Fruit fly (Drosophila melanogaster) whole organism, embryonic: ENCODE data around the gene CG14406.

Experiments
- Atf-2 ChIP-seq: fragments of 200-800 bp; sonication (Bioruptor generic); optimal IDR thresholded peaks from 2 replicates; lab custom pipeline; 2016; ENCODE audit warnings: missing biosample characterization, missing genetic modification characterization
- CG11504 ChIP-seq: fragments of 200-800 bp; sonication (Bioruptor generic); optimal IDR thresholded peaks from 3 replicates; lab custom pipeline; 2019; ENCODE audit warnings: missing biosample characterization, mild to moderate bottlenecking, missing genetic modification characterization, moderate library complexity
- CG12071 ChIP-seq: fragments of 200-800 bp; sonication (Bioruptor generic); optimal IDR thresholded peaks from 3 replicates; lab custom pipeline; 2018; ENCODE audit warnings: missing biosample characterization, mild to moderate bottlenecking, missing genetic modification characterization
- CG1233 ChIP-seq: fragments of 200-800 bp; sonication (Bioruptor generic); optimal IDR thresholded peaks from 4 replicates; lab custom pipeline; 2018; ENCODE audit warnings: missing biosample characterization, mild to moderate bottlenecking, missing genetic modification characterization
- CG13287 ChIP-seq: fragments of 200-800 bp; sonication (Bioruptor generic); IDR thresholded peaks from 2 replicates; pipeline ENCODE4 v1.3.6; 2022; ENCODE audit warnings: missing biosample characterization, missing genetic modification characterization; ENCODE audit not compliant: partially characterized antibody
- CG14050 ChIP-seq: fragments of 200-800 bp; sonication (Bioruptor generic); IDR thresholded peaks from 3 replicates; pipeline ENCODE4 v1.3.6; 2022; ENCODE audit warnings: missing biosample characterization, missing genetic modification characterization
- CG16779 ChIP-seq: fragments of 200-800 bp; sonication (Bioruptor generic); IDR thresholded peaks from 2 replicates; pipeline ENCODE4 v1.3.6; 2022; ENCODE audit warnings: missing biosample characterization, missing genetic modification characterization
- CG17186 ChIP-seq: fragments of 200-800 bp; sonication (Bioruptor generic); optimal IDR thresholded peaks from 3 replicates; lab custom pipeline; 2017; ENCODE audit warnings: missing biosample characterization, missing genetic modification reagents, missing genetic modification characterization
- CG17328 ChIP-seq: fragments of 200-800 bp; sonication (Bioruptor generic); IDR thresholded peaks from 2 replicates; pipeline ENCODE4 v1.3.6; 2022; ENCODE audit warnings: missing biosample characterization, missing genetic modification characterization
- CG17361 ChIP-seq: fragments of 200-800 bp; sonication (Bioruptor generic); IDR thresholded peaks from 3 replicates; pipeline ENCODE4 v1.3.6; 2022; ENCODE audit warnings: missing biosample characterization, missing genetic modification characterization
- CG2199 ChIP-seq: fragments of 200-800 bp; sonication (Bioruptor generic); IDR thresholded peaks from 3 replicates; pipeline ENCODE4 v1.3.6; 2022; ENCODE audit warnings: missing biosample characterization, missing genetic modification characterization
- CG31388 ChIP-seq: fragments of 200-800 bp; sonication (Bioruptor generic); optimal IDR thresholded peaks from 2 replicates; lab custom pipeline; 2016; ENCODE audit warnings: missing biosample characterization, missing genetic modification characterization
- CG31441 ChIP-seq: fragments of 200-800 bp; sonication (Bioruptor generic); IDR thresholded peaks from 2 replicates; pipeline ENCODE4 v1.3.6; 2022; ENCODE audit warnings: missing biosample characterization, missing genetic modification characterization
- CG3281 ChIP-seq: fragments of 200-800 bp; sonication (Bioruptor generic); optimal IDR thresholded peaks from 3 replicates; lab custom pipeline; 2017; ENCODE audit warnings: missing biosample characterization, mild to moderate bottlenecking, missing genetic modification characterization
- CG33557 ChIP-seq: fragments of 200-800 bp; sonication (Bioruptor generic); optimal IDR thresholded peaks from 2 replicates; lab custom pipeline; 2019; ENCODE audit warnings: missing biosample characterization, mild to moderate bottlenecking, missing genetic modification characterization, moderate library complexity
- CG3847 ChIP-seq: fragments of 200-800 bp; sonication (Bioruptor generic); IDR thresholded peaks from 2 replicates; pipeline ENCODE4 v1.3.6; 2022; ENCODE audit warnings: missing biosample characterization, missing genetic modification characterization
- CG3995 ChIP-seq: fragments of 200-800 bp; sonication (Bioruptor generic); optimal IDR thresholded peaks from 3 replicates; lab custom pipeline; 2016; ENCODE audit warnings: missing biosample characterization, missing genetic modification characterization
- CG6654 ChIP-seq: fragments of 200-800 bp; sonication (Bioruptor generic); optimal IDR thresholded peaks from 2 replicates; lab custom pipeline; 2017; ENCODE audit warnings: missing biosample characterization, mild to moderate bottlenecking, missing genetic modification characterization
- CG8478 ChIP-seq: fragments of >200 bp; optimal IDR thresholded peaks from 2 replicates; lab custom pipeline; 2018
- CG8924 ChIP-seq: fragments of 200-800 bp; optimal IDR thresholded peaks from 3 replicates; lab custom pipeline; 2019; ENCODE audit warnings: missing biosample characterization, mild to moderate bottlenecking, missing genetic modification characterization, moderate library complexity
- Dfd ChIP-seq, 2 experiments: fragments of >200 bp; optimal IDR thresholded peaks; 2 replicates each; lab custom pipeline; 2017; ENCODE audit warnings: missing biosample characterization in 2 of 2, missing genetic modification characterization in 2 of 2
- Dip3 ChIP-seq: fragments of 200-800 bp; sonication (Bioruptor generic); optimal IDR thresholded peaks from 3 replicates; lab custom pipeline; 2016; ENCODE audit warnings: missing biosample characterization, missing genetic modification characterization
- HLH4C ChIP-seq: fragments of 200-800 bp; sonication (Bioruptor generic); IDR thresholded peaks from 3 replicates; pipeline ENCODE4 v1.3.6; 2022; ENCODE audit warnings: missing biosample characterization, missing genetic modification characterization; ENCODE audit not compliant: partially characterized antibody
- HmgD ChIP-seq: fragments of 200-800 bp; sonication (Bioruptor generic); optimal IDR thresholded peaks from 3 replicates; lab custom pipeline; 2016; ENCODE audit warnings: missing biosample characterization, missing genetic modification characterization
- Hr78 ChIP-seq, 2 experiments: fragments of 200-800 bp in 1 of 2; fragments of >200 bp in 1 of 2; sonication (Bioruptor generic) in 1 of 2; optimal IDR thresholded peaks; 2 replicates each; lab custom pipeline; 2017 to 2019; ENCODE audit warnings: missing biosample characterization in 2 of 2, missing genetic modification characterization in 2 of 2, mild to moderate bottlenecking in 1 of 2, moderate library complexity in 1 of 2
- Meics ChIP-seq: fragments of 200-800 bp; sonication (Bioruptor generic); optimal IDR thresholded peaks from 2 replicates; lab custom pipeline; 2017; ENCODE audit warnings: missing biosample characterization, mild to moderate bottlenecking, missing genetic modification characterization
- Rfx ChIP-seq: fragments of 200-800 bp; sonication (Bioruptor generic); IDR thresholded peaks from 2 replicates; pipeline ENCODE4 v1.3.6; 2022; ENCODE audit warnings: missing biosample characterization, missing genetic modification characterization
- Side ChIP-seq: fragments of 200-800 bp; sonication (Bioruptor generic); optimal IDR thresholded peaks from 2 replicates; lab custom pipeline; 2016; ENCODE audit warnings: missing biosample characterization, missing genetic modification characterization
- Sin3A ChIP-seq: fragments of >200 bp; optimal IDR thresholded peaks from 2 replicates; lab custom pipeline; 2018
- Sry-δ ChIP-seq: fragments of 200-800 bp; sonication (Bioruptor generic); optimal IDR thresholded peaks from 2 replicates; lab custom pipeline; 2016; ENCODE audit warnings: missing biosample characterization, missing genetic modification characterization
- Usf ChIP-seq: fragments of 200-800 bp; sonication (Bioruptor generic); optimal IDR thresholded peaks from 2 replicates; lab custom pipeline; 2017; ENCODE audit warnings: missing genotype, missing biosample characterization, missing genetic modification characterization
- ap ChIP-seq: fragments of 200-800 bp; sonication (Bioruptor generic); IDR thresholded peaks from 2 replicates; pipeline ENCODE4 v1.3.6; 2022; ENCODE audit warnings: missing biosample characterization, missing genetic modification characterization
- cato ChIP-seq: fragments of 200-800 bp; sonication (Bioruptor generic); optimal IDR thresholded peaks from 2 replicates; lab custom pipeline; 2016; ENCODE audit warnings: missing biosample characterization, missing genetic modification characterization, borderline replicate concordance
- caup ChIP-seq: fragments of 200-800 bp; sonication (Bioruptor generic); optimal IDR thresholded peaks from 3 replicates; lab custom pipeline; 2017; ENCODE audit warnings: missing biosample characterization, mild to moderate bottlenecking, missing genetic modification characterization, moderate library complexity; ENCODE audit not compliant: severe bottlenecking
- chif ChIP-seq, 2 experiments: fragments of 200-800 bp; sonication (Bioruptor generic); optimal IDR thresholded peaks; 3 replicates each; lab custom pipeline; 2016; ENCODE audit warnings: missing biosample characterization in 2 of 2, missing genetic modification characterization in 2 of 2
- chinmo ChIP-seq: fragments of 200-800 bp; sonication (Bioruptor generic); IDR thresholded peaks from 4 replicates; pipeline ENCODE4 v1.3.6; 2022; ENCODE audit warnings: missing biosample characterization, missing genetic modification characterization; ENCODE audit not compliant: partially characterized antibody
- crc ChIP-seq: fragments of 200-800 bp; sonication (Bioruptor generic); optimal IDR thresholded peaks from 2 replicates; lab custom pipeline; 2016; ENCODE audit warnings: missing biosample characterization, missing genetic modification characterization
- dan ChIP-seq: fragments of 200-800 bp; sonication (Bioruptor generic); IDR thresholded peaks from 2 replicates; pipeline ENCODE4 v1.3.6; 2022; ENCODE audit warnings: missing biosample characterization, missing genetic modification characterization
- eve ChIP-seq, 2 experiments: fragments of >200 bp; optimal IDR thresholded peaks; 2 replicates each; lab custom pipeline; 2017; ENCODE audit warnings: missing biosample characterization in 2 of 2, missing genetic modification characterization in 2 of 2
- ewg ChIP-seq: fragments of 200-800 bp; sonication (Bioruptor generic); optimal IDR thresholded peaks from 3 replicates; lab custom pipeline; 2017; ENCODE audit warnings: mild to moderate bottlenecking, missing biosample characterization, missing genetic modification reagents, missing genetic modification characterization
- hbn ChIP-seq: fragments of 200-800 bp; sonication (Bioruptor generic); IDR thresholded peaks from 2 replicates; pipeline ENCODE4 v1.3.6; 2022; ENCODE audit warnings: missing biosample characterization, missing genetic modification characterization; ENCODE audit not compliant: partially characterized antibody
- insv ChIP-seq, 2 experiments: fragments of 200-800 bp; sonication (Bioruptor generic); optimal IDR thresholded peaks; 3 replicates each; lab custom pipeline; 2016 to 2018; ENCODE audit warnings: missing biosample characterization in 2 of 2, missing genetic modification characterization in 2 of 2
- klu ChIP-seq: fragments of 200-800 bp; sonication (Bioruptor generic); IDR thresholded peaks from 2 replicates; pipeline ENCODE4 v1.3.6; 2022; ENCODE audit warnings: missing biosample characterization, missing genetic modification characterization
- lab ChIP-seq: fragments of 200-800 bp; sonication (Bioruptor generic); optimal IDR thresholded peaks from 3 replicates; lab custom pipeline; 2017; ENCODE audit warnings: missing biosample characterization, missing genetic modification characterization, mild to moderate bottlenecking, moderate library complexity, missing genetic modification reagents
- lilli ChIP-seq: fragments of 200-800 bp; sonication (Bioruptor generic); optimal IDR thresholded peaks from 3 replicates; lab custom pipeline; 2016; ENCODE audit warnings: missing biosample characterization, missing genetic modification characterization
- lola ChIP-seq, 3 experiments: fragments of >200 bp in 2 of 3; fragments of 200-800 bp in 1 of 3; sonication (Bioruptor generic) in 1 of 3; optimal IDR thresholded peaks; 2 replicates each; lab custom pipeline; 2017 to 2019; ENCODE audit warnings: missing biosample characterization in 3 of 3, missing genetic modification characterization in 3 of 3, mild to moderate bottlenecking in 1 of 3, moderate library complexity in 1 of 3
- mirr ChIP-seq: fragments of 200-800 bp; sonication (Bioruptor generic); optimal IDR thresholded peaks from 3 replicates; lab custom pipeline; 2018; ENCODE audit warnings: missing biosample characterization, mild to moderate bottlenecking, missing genetic modification characterization
- nerfin-2 ChIP-seq: fragments of 200-800 bp; sonication (Bioruptor generic); IDR thresholded peaks from 2 replicates; pipeline ENCODE4 v1.3.6; 2022; ENCODE audit warnings: missing biosample characterization, missing genetic modification characterization; ENCODE audit not compliant: partially characterized antibody
- nmo ChIP-seq: fragments of 200-800 bp; sonication (Bioruptor generic); optimal IDR thresholded peaks from 2 replicates; lab custom pipeline; 2018; ENCODE audit warnings: missing biosample characterization, mild to moderate bottlenecking, missing genetic modification characterization, moderate library complexity
- p53 ChIP-seq: fragments of 200-800 bp; sonication (Bioruptor generic); optimal IDR thresholded peaks from 2 replicates; lab custom pipeline; 2016; ENCODE audit warnings: missing biosample characterization, missing genetic modification characterization
- run ChIP-seq: fragments of 200-800 bp; sonication (Bioruptor generic); optimal IDR thresholded peaks from 3 replicates; lab custom pipeline; 2018; ENCODE audit warnings: missing biosample characterization, mild to moderate bottlenecking, missing genetic modification characterization

The CG14406 gene

DNA sequence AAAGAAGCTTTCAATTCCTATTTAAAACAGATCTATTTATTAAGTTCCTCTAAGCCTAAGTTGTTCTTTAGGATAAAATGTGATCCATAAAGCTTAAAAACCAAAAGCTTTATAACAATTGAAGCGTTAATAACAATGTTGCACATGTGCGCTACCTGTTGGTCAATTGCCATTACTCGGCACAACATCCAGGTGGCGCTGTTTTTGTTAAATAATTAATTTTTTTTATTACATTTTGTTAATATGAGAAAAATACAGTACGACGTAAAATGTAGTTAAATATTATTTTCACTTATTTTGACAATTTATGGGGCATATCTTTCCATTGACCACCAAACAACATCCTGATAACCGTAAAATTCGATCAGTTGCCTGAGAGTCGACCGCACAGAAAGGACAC is 43.3 kb upstream of the CG14406 start (continued):
- TF ChIP-seq ewg (GFP tag; lab: Kevin White, UChicago) (no peak), CG8924 (tag; lab: Kevin White, UChicago) (peak; percentile 28), mirr (no peak), Dip3 (GFP tag; lab: Kevin White, UChicago) (no peak), Dfd (GFP tag; optimal IDR thresholded peaks at IDR 0.05; lab: Kevin White, UChicago) (no peak), eve (GFP tag; optimal IDR thresholded peaks at IDR 0.05; lab: Kevin White, UChicago) (no peak), Meics (peak; percentile 44), CG11504 (tag; lab: Kevin White, UChicago) (peak; percentile 31), CG3281 (GFP tag; lab: Kevin White, UChicago) (no peak), CG31388 (no peak), CG17186 (GFP tag; lab: Kevin White, UChicago) (no peak), CG3995 (GFP tag; lab: Kevin White, UChicago) (no peak), CG12071 (GFP tag; lab: Kevin White, UChicago) (no peak), CG1233 (no peak), CG8478 (lab: Kevin White, UChicago) (no peak), CG14050 (no peak), lab (GFP tag; lab: Kevin White, UChicago) (no peak), p53 (GFP tag; lab: Kevin White, UChicago) (no peak), nmo (GFP tag; lab: Kevin White, UChicago) (peak; percentile 37), ap (GFP tag; lab: Robert Waterston, UW) (no peak), Sin3A (lab: Kevin White, UChicago) (no peak), HLH4C (no peak), CG2199 (GFP tag; lab: Robert Waterston, UW) (0 out of 3 replicates have a peak, but pooled peaks have one; percentile 43), CG17328 (GFP tag; lab: Robert Waterston, UW) (no peak), crc (GFP tag; lab: Kevin White, UChicago) (no peak), Hr78 (GFP tag; optimal IDR thresholded peaks at IDR 0.05; lab: Kevin White, UChicago) (no peak), lilli (no peak), run (tag; lab: Kevin White, UChicago) (no peak), CG13287 (GFP tag; lab: Robert Waterston, UW) (peak; percentile 9; the same call in 1 of the 2 replicates), insv (GFP tag; optimal IDR thresholded peaks at IDR 0.05; lab: Kevin White, UChicago) (peak in 1 of 2 experiments; percentile 6), Atf-2 (GFP tag; lab: Kevin White, UChicago) (no peak), hbn (GFP tag; lab: Robert Waterston, UW) (no peak), caup (no peak), nerfin-2 (GFP tag; lab: Robert Waterston, UW) (no peak), dan (GFP tag; lab: Robert Waterston, UW) (no peak), CG3847 (peak; percentile 40; the same call in 1 of the 2 replicates), Rfx (GFP tag; lab: Robert Waterston, UW) (peak; percentile 66), chif (GFP tag; optimal IDR thresholded peaks at IDR 0.05; lab: Kevin White, UChicago) (no peak), CG16779 (GFP tag; lab: Robert Waterston, UW) (no peak), cato (GFP tag; lab: Kevin White, UChicago) (no peak), CG6654 (GFP tag; lab: Kevin White, UChicago) (no peak), chinmo (no peak), Usf (no peak), Sry-δ (no peak), lola (GFP tag; optimal IDR thresholded peaks at IDR 0.05; lab: Kevin White, UChicago) (no peak), CG31441 (no peak), Side (GFP tag; lab: Kevin White, UChicago) (no peak), CG17361 (GFP tag; lab: Robert Waterston, UW) (peak; percentile 43; the same call in 1 of the 3 replicates), CG33557 (GFP tag; lab: Kevin White, UChicago) (no peak), HmgD (no peak), klu (GFP tag; lab: Robert Waterston, UW) (no peak)
